Worm (Caenorhabditis elegans) whole organism, young adult: ENCODE data around the gene F33A8.7.

ENCODE experiments used
- B0019.2 ChIP-seq: fragments of 200-800 bp; sonication (Bioruptor generic); conservative IDR thresholded peaks from 2 replicates; pipeline ENCODE4 v1.3.6; 2022; ENCODE audit warnings: missing genetic modification reagents, missing genetic modification characterization, missing compliant biosample characterization
- B0336.3 ChIP-seq: fragments of 200-800 bp; sonication (Bioruptor generic); IDR thresholded peaks from 2 replicates; pipeline ENCODE4 v1.3.6; 2022; ENCODE audit warnings: missing genetic modification characterization, missing compliant biosample characterization
- F23B12.7 ChIP-seq: sonication (generic microtip); optimal IDR thresholded peaks from 2 replicates; lab custom pipeline; 2017; ENCODE audit warnings: missing genetic modification characterization, mild to moderate bottlenecking, missing compliant biosample characterization, antibody characterized with exemption, moderate library complexity; ENCODE audit not compliant: insufficient read depth
- F33H1.4 ChIP-seq: fragments of 200-800 bp; sonication (Bioruptor generic); IDR thresholded peaks from 2 replicates; pipeline ENCODE4 v1.3.6; 2022; ENCODE audit warnings: missing genetic modification reagents, missing genetic modification characterization, missing compliant biosample characterization
- K11D2.4 ChIP-seq: fragments of 200-800 bp; sonication (Bioruptor generic); IDR thresholded peaks from 2 replicates; pipeline ENCODE4 v1.3.6; 2022; ENCODE audit warnings: missing genetic modification reagents, missing genetic modification characterization, missing compliant biosample characterization
- K12H6.12 ChIP-seq: fragments of 200-800 bp; sonication (Bioruptor generic); optimal IDR thresholded peaks from 2 replicates; lab custom pipeline; 2018; ENCODE audit warnings: mild to moderate bottlenecking, missing genetic modification characterization, missing compliant biosample characterization
- T26A5.8 ChIP-seq: sonication (generic microtip); optimal IDR thresholded peaks from 2 replicates; lab custom pipeline; 2016; ENCODE audit warnings: missing genetic modification characterization, missing compliant biosample characterization
- Y53G8AR.9 ChIP-seq: fragments of 200-800 bp; sonication (Bioruptor generic); conservative IDR thresholded peaks from 2 replicates; pipeline ENCODE4 v1.3.6; 2022; ENCODE audit warnings: missing genetic modification reagents, missing genetic modification characterization, missing compliant biosample characterization
- Y67H2A.10 ChIP-seq: fragments of 200-800 bp; sonication (Bioruptor generic); conservative IDR thresholded peaks from 2 replicates; pipeline ENCODE4 v1.3.6; 2022; ENCODE audit warnings: missing genetic modification reagents, missing genetic modification characterization, missing compliant biosample characterization
- Y95B8A.8 ChIP-seq: fragments of 200-800 bp; sonication (Bioruptor generic); IDR thresholded peaks from 2 replicates; pipeline ENCODE4 v1.3.6; 2022; ENCODE audit warnings: missing genetic modification reagents, missing genetic modification characterization, missing compliant biosample characterization
- ZK185.1 ChIP-seq: sonication (generic microtip); optimal IDR thresholded peaks from 2 replicates; lab custom pipeline; 2016; ENCODE audit warnings: mild to moderate bottlenecking, missing genetic modification characterization, missing compliant biosample characterization; ENCODE audit not compliant: poor library complexity, severe bottlenecking
- ama-1 ChIP-seq, 3 experiments: fragments of 150-350 bp in 1 of 3; sonication (generic microtip) in 2 of 3; optimal IDR thresholded peaks; 2 replicates each; lab custom pipeline; 2014 to 2018; ENCODE audit warnings: missing biosample characterization in 2 of 3, missing genetic modification characterization in 2 of 3, missing genetic modification reagents in 2 of 3
- aptf-2 ChIP-seq: fragments of 200-800 bp; sonication (Bioruptor generic); conservative IDR thresholded peaks from 2 replicates; pipeline ENCODE4 v1.3.6; 2022; ENCODE audit warnings: missing genetic modification reagents, missing genetic modification characterization, missing compliant biosample characterization
- athp-1 ChIP-seq: sonication (generic microtip); optimal IDR thresholded peaks from 2 replicates; lab custom pipeline; 2017; ENCODE audit warnings: mild to moderate bottlenecking, missing genetic modification characterization, missing compliant biosample characterization
- bed-2 ChIP-seq: fragments of 200-800 bp; sonication (Bioruptor generic); IDR thresholded peaks from 2 replicates; pipeline ENCODE4 v1.3.6; 2022; ENCODE audit warnings: missing genetic modification reagents, missing genetic modification characterization, missing compliant biosample characterization
- cebp-2 ChIP-seq: fragments of 200-800 bp; sonication (Bioruptor generic); IDR thresholded peaks from 2 replicates; pipeline ENCODE4 v1.3.6; 2022; ENCODE audit warnings: missing genetic modification characterization, missing compliant biosample characterization
- chd-7 ChIP-seq: sonication (generic microtip); optimal IDR thresholded peaks from 2 replicates; lab custom pipeline; 2016; ENCODE audit warnings: mild to moderate bottlenecking, missing genetic modification characterization, moderate library complexity, missing compliant biosample characterization
- egl-44 ChIP-seq: fragments of 200-800 bp; sonication (Bioruptor generic); IDR thresholded peaks from 2 replicates; pipeline ENCODE4 v1.3.6; 2022; ENCODE audit warnings: missing genetic modification reagents, missing genetic modification characterization, missing compliant biosample characterization
- egrh-3 ChIP-seq: fragments of 200-800 bp; sonication (Bioruptor generic); IDR thresholded peaks from 2 replicates; pipeline ENCODE4 v1.3.6; 2022; ENCODE audit warnings: missing genetic modification reagents, missing genetic modification characterization, missing compliant biosample characterization
- hmg-1.2 ChIP-seq: fragments of 200-800 bp; sonication (Bioruptor generic); IDR thresholded peaks from 2 replicates; pipeline ENCODE4 v1.3.6; 2022; ENCODE audit warnings: missing genetic modification reagents, missing genetic modification characterization, missing compliant biosample characterization
- let-607 ChIP-seq, 2 experiments: fragments of 200-800 bp in 1 of 2; sonication (Bioruptor generic) in 1 of 2; sonication (generic microtip) in 1 of 2; optimal IDR thresholded peaks; 2 replicates each; lab custom pipeline; 2016 to 2018; ENCODE audit warnings: mild to moderate bottlenecking in 2 of 2, missing compliant biosample characterization in 2 of 2, missing genetic modification characterization in 2 of 2, moderate library complexity in 2 of 2, missing genotype in 1 of 2
- lin-26 ChIP-seq: fragments of 200-800 bp; sonication (Bioruptor generic); IDR thresholded peaks from 2 replicates; pipeline ENCODE4 v1.3.6; 2022; ENCODE audit warnings: missing genetic modification reagents, missing genetic modification characterization, missing compliant biosample characterization
- lin-35 ChIP-seq, 3 experiments: fragments of 150-350 bp in 2 of 3; sonication (generic microtip) in 1 of 3; optimal IDR thresholded peaks; 2 replicates each; lab custom pipeline; 2014 to 2018; ENCODE audit warnings: missing biosample characterization in 3 of 3, missing genetic modification characterization in 3 of 3, missing genetic modification reagents in 3 of 3
- lin-40 ChIP-seq: sonication (generic microtip); optimal IDR thresholded peaks from 2 replicates; lab custom pipeline; 2016; ENCODE audit warnings: missing genetic modification characterization, mild to moderate bottlenecking, missing compliant biosample characterization, missing genotype, missing genetic modification reagents
- lin-54 ChIP-seq: fragments of 200-800 bp; sonication (Bioruptor generic); optimal IDR thresholded peaks from 2 replicates; lab custom pipeline; 2018; ENCODE audit warnings: mild to moderate bottlenecking, missing genetic modification characterization, missing compliant biosample characterization
- lir-1 ChIP-seq: fragments of 200-800 bp; sonication (Bioruptor generic); conservative IDR thresholded peaks from 2 replicates; pipeline ENCODE4 v1.3.6; 2022; ENCODE audit warnings: missing genetic modification reagents, missing genetic modification characterization, missing compliant biosample characterization
- lsl-1 ChIP-seq: fragments of 200-800 bp; sonication (Bioruptor generic); optimal IDR thresholded peaks from 2 replicates; lab custom pipeline; 2018; ENCODE audit warnings: mild to moderate bottlenecking, missing genetic modification characterization, moderate library complexity, missing compliant biosample characterization
- madf-10 ChIP-seq: sonication (generic microtip); optimal IDR thresholded peaks from 2 replicates; lab custom pipeline; 2016; ENCODE audit warnings: mild to moderate bottlenecking, missing genetic modification characterization, missing compliant biosample characterization
- nhr-120 ChIP-seq: fragments of 200-800 bp; sonication (Bioruptor generic); IDR thresholded peaks from 2 replicates; pipeline ENCODE4 v1.3.6; 2022; ENCODE audit warnings: missing genetic modification characterization, missing compliant biosample characterization
- nhr-80 ChIP-seq: sonication (generic microtip); optimal IDR thresholded peaks from 2 replicates; lab custom pipeline; 2016; ENCODE audit warnings: missing genetic modification characterization, missing compliant biosample characterization
- pbrm-1 ChIP-seq: fragments of 200-800 bp; sonication (Bioruptor generic); IDR thresholded peaks from 2 replicates; pipeline ENCODE4 v1.3.6; 2022; ENCODE audit warnings: missing genetic modification reagents, missing genetic modification characterization, missing compliant biosample characterization
- pha-4 ChIP-seq: fragments of 150-350 bp; sonication (generic microtip); optimal IDR thresholded peaks from 2 replicates; lab custom pipeline; 2014; ENCODE audit warnings: missing biosample characterization, missing genetic modification reagents, missing genetic modification characterization
- rcor-1 ChIP-seq: fragments of 200-800 bp; sonication (Bioruptor generic); IDR thresholded peaks from 2 replicates; pipeline ENCODE4 v1.3.6; 2022; ENCODE audit warnings: missing genetic modification reagents, missing genetic modification characterization, missing compliant biosample characterization
- rpc-1 ChIP-seq, 2 experiments: fragments of 150-350 bp in 1 of 2; sonication (generic microtip) in 1 of 2; optimal IDR thresholded peaks; 2 replicates each; lab custom pipeline; 2014 to 2018; ENCODE audit warnings: missing biosample characterization in 1 of 2, missing genetic modification characterization in 1 of 2, missing genetic modification reagents in 1 of 2, missing genotype in 1 of 2
- snpc-1.3 ChIP-seq: sonication (generic microtip); optimal IDR thresholded peaks from 2 replicates; lab custom pipeline; 2017; ENCODE audit warnings: missing genetic modification characterization, mild to moderate bottlenecking, missing compliant biosample characterization, antibody characterized with exemption, moderate library complexity, missing genotype, missing genetic modification reagents; ENCODE audit not compliant: insufficient read depth
- somi-1 ChIP-seq: fragments of 200-800 bp; sonication (Bioruptor generic); optimal IDR thresholded peaks from 2 replicates; lab custom pipeline; 2018; ENCODE audit warnings: mild to moderate bottlenecking, missing genetic modification characterization, missing compliant biosample characterization
- tbp1 ChIP-seq: fragments of 200-800 bp; sonication (Bioruptor generic); optimal IDR thresholded peaks from 2 replicates; lab custom pipeline; 2018; ENCODE audit warnings: mild to moderate bottlenecking, missing genetic modification characterization, missing compliant biosample characterization
- zfh-2 ChIP-seq: fragments of 200-800 bp; sonication (Bioruptor generic); conservative IDR thresholded peaks from 2 replicates; pipeline ENCODE4 v1.3.6; 2022; ENCODE audit warnings: missing genetic modification reagents, missing genetic modification characterization, missing compliant biosample characterization
- ztf-18 ChIP-seq: sonication (generic microtip); optimal IDR thresholded peaks from 2 replicates; lab custom pipeline; 2016; ENCODE audit warnings: missing genotype, mild to moderate bottlenecking, missing genetic modification characterization, missing compliant biosample characterization
- ztf-22 ChIP-seq: fragments of 200-800 bp; sonication (Bioruptor generic); optimal IDR thresholded peaks from 2 replicates; lab custom pipeline; 2018; ENCODE audit warnings: mild to moderate bottlenecking, missing genetic modification characterization, moderate library complexity, missing compliant biosample characterization
- ztf-26 ChIP-seq: sonication (generic microtip); optimal IDR thresholded peaks from 2 replicates; lab custom pipeline; 2017; ENCODE audit warnings: missing genetic modification characterization, missing compliant biosample characterization

F33A8.7 gene

ce11 chrII:11042878-11043331 lies 17.4 kb upstream of the F33A8.7 start (continued):
- TF ChIP-seq rcor-1 (GFP tag; lab: Robert Waterston, UW) (peak; percentile 23; the same call in 1 of the 2 replicates), egrh-3 (GFP tag; lab: Robert Waterston, UW) (peak; percentile 72), pha-4 (no peak), Y53G8AR.9 (GFP tag; lab: Robert Waterston, UW) (0 out of 2 replicates have a peak, but pooled peaks have one; percentile 50), T26A5.8 (tag; lab: Kevin White, UChicago) (no peak), nhr-80 (tag; lab: Kevin White, UChicago) (peak; percentile 93), somi-1 (no peak), lin-35 (GFP tag; optimal IDR thresholded peaks at IDR 0.05; lab: Kevin White, UChicago) (peak in 1 of 3 experiments; percentile 7), lsl-1 (GFP tag; lab: Kevin White, UChicago) (no peak), K12H6.12 (tag; lab: Kevin White, UChicago) (peak; percentile 74), rpc-1 (optimal IDR thresholded peaks at IDR 0.05; lab: Kevin White, UChicago) (no peak), rpc-1 (tag; optimal IDR thresholded peaks at IDR 0.05; lab: Kevin White, UChicago) (no peak), madf-10 (tag; lab: Kevin White, UChicago) (peak; percentile 26), zfh-2 (GFP tag; lab: Robert Waterston, UW) (peak; percentile 96), ZK185.1 (peak; percentile 22), tbp1 (GFP tag; lab: Kevin White, UChicago) (peak; percentile 52), bed-2 (GFP tag; lab: Robert Waterston, UW) (no peak), lin-40 (tag; lab: Kevin White, UChicago) (peak; percentile 52), lin-26 (GFP tag; lab: Robert Waterston, UW) (no peak), let-607 (tag; optimal IDR thresholded peaks at IDR 0.05; lab: Kevin White, UChicago) (peak; percentile 9 to 14), egl-44 (GFP tag; lab: Robert Waterston, UW) (0 out of 2 replicates have a peak, but pooled peaks have one; percentile 60), B0019.2 (no peak), B0336.3 (peak; percentile 82), chd-7 (tag; lab: Kevin White, UChicago) (peak; percentile 1), F33H1.4 (GFP tag; lab: Robert Waterston, UW) (no peak), cebp-2 (GFP tag; lab: Robert Waterston, UW) (no peak), aptf-2 (GFP tag; lab: Robert Waterston, UW) (no peak), lin-54 (peak; percentile 34), nhr-120 (GFP tag; lab: Robert Waterston, UW) (no peak), Y95B8A.8 (no peak), ztf-18 (peak; percentile 52), pbrm-1 (GFP tag; lab: Robert Waterston, UW) (0 out of 2 replicates have a peak, but pooled peaks have one; percentile 21), athp-1 (tag; lab: Kevin White, UChicago) (peak; percentile 14), Y67H2A.10 (GFP tag; lab: Robert Waterston, UW) (0 out of 2 replicates have a peak, but pooled peaks have one; percentile 29), snpc-1.3 (peak; percentile 21), ama-1 (optimal IDR thresholded peaks at IDR 0.05; lab: Kevin White, UChicago) (no peak), ama-1 (GFP tag; optimal IDR thresholded peaks at IDR 0.05; lab: Kevin White, UChicago) (peak; percentile 13 to 67), ztf-22 (GFP tag; lab: Kevin White, UChicago) (peak; percentile 11), F23B12.7 (tag; lab: Kevin White, UChicago) (peak; percentile 29), ztf-26 (tag; lab: Kevin White, UChicago) (peak; percentile 22), hmg-1.2 (GFP tag; lab: Robert Waterston, UW) (peak; percentile 56), K11D2.4 (GFP tag; lab: Robert Waterston, UW) (0 out of 2 replicates have a peak, but pooled peaks have one; percentile 40), lir-1 (0 out of 2 replicates have a peak, but pooled peaks have one; percentile 24)
- TF ChIP-seq, all 124 proteins: peak for 40
